Worm (Caenorhabditis elegans) whole organism, L2 larva: ENCODE data around the gene gpa-10.
A peak's percentile ranks its signal among the peaks of the same experiment; 100 is the strongest.

Source experiments
- C34F6.9 ChIP-seq: fragments of 150-350 bp; optimal IDR thresholded peaks from 2 replicates; lab custom pipeline; 2014; ENCODE audit warnings: missing biosample characterization, missing genetic modification characterization
- F13H6.1 ChIP-seq: sonication (generic microtip); optimal IDR thresholded peaks from 2 replicates; lab custom pipeline; 2016; ENCODE audit warnings: missing genetic modification characterization, missing compliant biosample characterization
- ZK546.5 ChIP-seq: sonication (generic microtip); optimal IDR thresholded peaks from 2 replicates; lab custom pipeline; 2017; ENCODE audit warnings: missing biosample characterization, missing genetic modification characterization
- aly-2 ChIP-seq: fragments of 150-350 bp; optimal IDR thresholded peaks from 2 replicates; lab custom pipeline; 2014; ENCODE audit warnings: missing biosample characterization, missing genetic modification characterization
- ama-1 ChIP-seq: fragments of 150-350 bp; optimal IDR thresholded peaks from 2 replicates; lab custom pipeline; 2018; ENCODE audit warnings: inconsistent platforms
- ceh-82 ChIP-seq: fragments of 150-350 bp; optimal IDR thresholded peaks from 2 replicates; lab custom pipeline; 2014; ENCODE audit warnings: missing biosample characterization, missing genetic modification characterization
- crh-2 ChIP-seq: sonication (generic microtip); optimal IDR thresholded peaks from 2 replicates; lab custom pipeline; 2017; ENCODE audit warnings: missing biosample characterization, missing genetic modification characterization
- dmd-4 ChIP-seq: sonication (generic microtip); optimal IDR thresholded peaks from 2 replicates; lab custom pipeline; 2017; ENCODE audit warnings: missing biosample characterization, missing genetic modification characterization
- elt-1 ChIP-seq: fragments of 150-350 bp; optimal IDR thresholded peaks from 2 replicates; lab custom pipeline; 2014; ENCODE audit warnings: missing biosample characterization, missing genetic modification characterization
- elt-3 ChIP-seq: sonication (generic microtip); optimal IDR thresholded peaks from 2 replicates; lab custom pipeline; 2017; ENCODE audit warnings: missing biosample characterization, missing genetic modification characterization
- fos-1 ChIP-seq: fragments of 150-350 bp; optimal IDR thresholded peaks from 2 replicates; lab custom pipeline; 2014; ENCODE audit warnings: missing biosample characterization, missing genetic modification characterization
- gmeb-1 ChIP-seq: fragments of 150-350 bp; optimal IDR thresholded peaks from 2 replicates; lab custom pipeline; 2014; ENCODE audit warnings: missing biosample characterization, missing genetic modification characterization
- lin-11 ChIP-seq: fragments of 150-350 bp; sonication (generic microtip); optimal IDR thresholded peaks from 2 replicates; lab custom pipeline; 2014; ENCODE audit warnings: missing biosample characterization, missing genetic modification characterization, inconsistent platforms, mixed read lengths
- lin-13 ChIP-seq: fragments of 150-350 bp; optimal IDR thresholded peaks from 2 replicates; lab custom pipeline; 2014; ENCODE audit warnings: missing biosample characterization, missing genetic modification reagents, missing genetic modification characterization
- lin-39 ChIP-seq: fragments of 150-350 bp; optimal IDR thresholded peaks from 2 replicates; lab custom pipeline; 2014; ENCODE audit warnings: missing biosample characterization, missing genetic modification reagents, missing genetic modification characterization
- lsy-2 ChIP-seq, 2 experiments: fragments of 150-350 bp in 1 of 2; sonication (generic microtip) in 1 of 2; optimal IDR thresholded peaks; 2 replicates each; lab custom pipeline; 2014 to 2017; ENCODE audit warnings: missing biosample characterization in 2 of 2, missing genetic modification characterization in 2 of 2
- mab-5 ChIP-seq: fragments of 150-350 bp; optimal IDR thresholded peaks from 2 replicates; lab custom pipeline; 2014; ENCODE audit warnings: missing biosample characterization, missing genetic modification characterization
- mbf-1 ChIP-seq: sonication (generic microtip); optimal IDR thresholded peaks from 2 replicates; lab custom pipeline; 2017; ENCODE audit warnings: missing biosample characterization, missing genetic modification characterization
- mdl-1 ChIP-seq, 2 experiments: fragments of 150-350 bp in 1 of 2; sonication (generic microtip) in 1 of 2; optimal IDR thresholded peaks; 2 replicates each; lab custom pipeline; 2017; ENCODE audit warnings: missing biosample characterization in 2 of 2, missing genetic modification characterization in 2 of 2
- nhr-10 ChIP-seq: sonication (generic microtip); optimal IDR thresholded peaks from 2 replicates; lab custom pipeline; 2017; ENCODE audit warnings: missing biosample characterization, missing genetic modification characterization
- nhr-12 ChIP-seq: fragments of 150-350 bp; optimal IDR thresholded peaks from 2 replicates; lab custom pipeline; 2014; ENCODE audit warnings: missing biosample characterization, missing genetic modification characterization
- nhr-129 ChIP-seq: fragments of 150-350 bp; optimal IDR thresholded peaks from 2 replicates; lab custom pipeline; 2014; ENCODE audit warnings: missing biosample characterization, missing genetic modification characterization
- nhr-21 ChIP-seq: fragments of 150-350 bp; optimal IDR thresholded peaks from 2 replicates; lab custom pipeline; 2014; ENCODE audit warnings: missing biosample characterization, missing genetic modification characterization
- nhr-237 ChIP-seq: fragments of 150-350 bp; optimal IDR thresholded peaks from 2 replicates; lab custom pipeline; 2014; ENCODE audit warnings: missing biosample characterization, missing genetic modification characterization
- nhr-25 ChIP-seq: fragments of 150-350 bp; sonication (generic microtip); optimal IDR thresholded peaks from 3 replicates; lab custom pipeline; 2014; ENCODE audit warnings: missing biosample characterization, missing genetic modification characterization
- nhr-77 ChIP-seq: fragments of 150-350 bp; optimal IDR thresholded peaks from 2 replicates; lab custom pipeline; 2014; ENCODE audit warnings: missing biosample characterization, missing genetic modification characterization
- sem-4 ChIP-seq: fragments of 150-350 bp; optimal IDR thresholded peaks from 2 replicates; lab custom pipeline; 2014; ENCODE audit warnings: missing biosample characterization, missing genetic modification reagents, missing genetic modification characterization
- sma-3 ChIP-seq: sonication (generic microtip); optimal IDR thresholded peaks from 2 replicates; lab custom pipeline; 2016; ENCODE audit warnings: missing genetic modification reagents, missing genetic modification characterization, missing compliant biosample characterization
- sma-9 ChIP-seq, 2 experiments: fragments of 150-350 bp in 1 of 2; sonication (generic microtip) in 1 of 2; optimal IDR thresholded peaks; 2 replicates each; lab custom pipeline; 2014 to 2016; ENCODE audit warnings: missing genetic modification characterization in 2 of 2, mild to moderate bottlenecking in 1 of 2, missing biosample characterization in 1 of 2, missing compliant biosample characterization in 1 of 2, missing genetic modification reagents in 1 of 2, moderate library complexity in 1 of 2
- snpc-4 ChIP-seq: fragments of 150-350 bp; optimal IDR thresholded peaks from 2 replicates; lab custom pipeline; 2014; ENCODE audit warnings: missing biosample characterization, missing genetic modification characterization
- unc-39 ChIP-seq: fragments of 150-350 bp; optimal IDR thresholded peaks from 2 replicates; lab custom pipeline; 2014; ENCODE audit warnings: missing biosample characterization, missing genetic modification characterization
- unc-55 ChIP-seq: fragments of 150-350 bp; sonication (generic microtip); optimal IDR thresholded peaks from 3 replicates; lab custom pipeline; 2014; ENCODE audit warnings: missing biosample characterization, missing genetic modification reagents, missing genetic modification characterization
- unc-62 ChIP-seq: fragments of 150-350 bp; optimal IDR thresholded peaks from 2 replicates; lab custom pipeline; 2014; ENCODE audit warnings: missing biosample characterization, missing genetic modification reagents, missing genetic modification characterization
- ztf-1 ChIP-seq: fragments of 200-800 bp; sonication (Bioruptor generic); conservative IDR thresholded peaks from 2 replicates; pipeline ENCODE4 v1.3.6; 2022; ENCODE audit warnings: missing genetic modification characterization, missing compliant biosample characterization

The gpa-10 gene

ce11 chrV:6854711-6855110, at the start of gene gpa-10:
Gene gpa-10 (minus strand): TSS chrV:6854811.
- TF ChIP-seq aly-2 (no peak), elt-3 (tag; lab: Kevin White, UChicago) (no peak), unc-39 (no peak), lin-13 (no peak)

ce11 chrV:6901943-6902549, 47.4 kb upstream of the gpa-10 start:
- no peak for TF ChIP-seq unc-62
- no peak for TF ChIP-seq nhr-129
- no peak for TF ChIP-seq snpc-4 (tag; lab: Kevin White, UChicago)

DNA sequence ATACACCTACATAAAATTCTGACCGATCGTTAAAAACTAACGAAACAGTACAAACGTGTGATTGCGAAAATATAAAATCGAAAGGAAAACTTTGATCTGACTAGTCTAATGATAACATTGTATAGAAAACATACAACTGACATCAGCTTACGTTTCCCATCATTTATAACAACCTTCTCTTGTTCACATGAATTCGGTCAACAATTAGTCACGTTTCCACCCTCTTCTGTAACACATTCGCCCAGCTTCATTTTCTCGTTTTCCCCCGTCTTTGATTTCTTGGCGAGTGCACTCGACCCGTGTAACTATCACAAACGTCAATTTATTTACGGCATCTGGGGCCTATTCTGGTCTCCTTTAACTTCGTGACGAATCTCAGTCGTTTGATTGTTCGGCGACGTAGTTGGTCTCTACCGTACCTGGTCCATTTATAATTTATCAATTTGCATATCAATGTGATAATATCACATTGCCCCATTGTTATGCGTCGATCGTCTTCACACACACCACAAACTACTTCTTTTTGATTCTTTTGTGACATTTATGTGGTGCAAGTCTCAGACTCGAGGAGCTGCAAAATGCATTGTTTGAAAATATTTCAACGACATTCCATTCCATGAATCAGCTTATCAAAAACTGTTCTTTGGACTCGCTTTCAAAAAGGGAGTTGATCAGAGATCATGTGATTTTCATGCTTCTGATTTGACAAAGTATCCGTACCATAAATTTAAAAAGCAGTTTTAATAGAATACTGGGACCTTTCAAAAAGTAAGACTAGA, 46.4 kb upstream of the gpa-10 start:
- no peak for TF ChIP-seq mbf-1
- peak; percentile 23 for TF ChIP-seq crh-2 (tag; lab: Kevin White, UChicago)
- TF ChIP-seq sma-9 (GFP tag; optimal IDR thresholded peaks at IDR 0.05; lab: Kevin White, UChicago) = peak; percentile 26
- no peak for TF ChIP-seq sma-9 (tag; optimal IDR thresholded peaks at IDR 0.05; lab: Kevin White, UChicago)

ce11 chrV:6900173-6900638, 45.6 kb upstream of the gpa-10 start, which contains the start of gene odc-1:
Gene odc-1 (minus strand): TSS chrV:6900223.
- TF ChIP-seq sma-3 (GFP tag; lab: Kevin White, UChicago) (no peak), sma-9 (GFP tag; optimal IDR thresholded peaks at IDR 0.05; lab: Kevin White, UChicago) (peak; percentile 25), sma-9 (tag; optimal IDR thresholded peaks at IDR 0.05; lab: Kevin White, UChicago) (no peak)
- TF ChIP-seq, all 48 proteins: peak for 1

DNA sequence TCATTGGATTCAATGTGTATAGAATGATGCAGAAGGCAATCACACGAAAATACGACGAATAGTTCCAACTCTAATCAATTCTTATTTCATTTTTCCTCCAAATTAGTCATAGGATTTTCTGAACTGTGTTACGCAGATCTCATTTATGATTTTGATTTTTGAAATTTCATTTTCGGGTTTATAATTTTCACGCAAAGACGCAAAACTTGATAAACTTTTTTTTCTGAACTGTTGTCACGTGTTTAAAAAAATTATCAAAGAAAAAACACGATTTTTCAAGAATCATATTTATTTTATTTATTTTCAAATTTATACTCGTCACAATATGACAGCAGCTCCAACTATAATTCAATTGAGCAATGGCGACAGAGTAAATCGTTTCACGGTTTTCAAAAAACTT, 42.1 kb upstream of the gpa-10 start, which contains the start of gene K11C4.1:
Gene K11C4.1 (plus strand): TSS at position 301 of the 400 bp plus-strand sequence.
- TF ChIP-seq nhr-237 (no peak), lin-39 (tag; lab: Kevin White, UChicago) (no peak), sem-4 (tag; lab: Kevin White, UChicago) (no peak)
- TF ChIP-seq, all 48 proteins: peak for 0

- no peak for TF ChIP-seq dmd-4 (tag; lab: Kevin White, UChicago)
- no peak for TF ChIP-seq nhr-129
- TF ChIP-seq ZK546.5 (tag; lab: Kevin White, UChicago) = no peak
- TF ChIP-seq mbf-1 = no peak
- TF ChIP-seq elt-1 (tag; lab: Kevin White, UChicago) = no peak
- TF ChIP-seq unc-62 = no peak
- TF ChIP-seq nhr-21 (tag; lab: Kevin White, UChicago) = no peak
- no peak for TF ChIP-seq sma-9 (GFP tag; optimal IDR thresholded peaks at IDR 0.05; lab: Kevin White, UChicago)
- no peak for TF ChIP-seq sma-9 (tag; optimal IDR thresholded peaks at IDR 0.05; lab: Kevin White, UChicago)
- no peak for TF ChIP-seq ceh-82 (tag; lab: Kevin White, UChicago)
- no peak for TF ChIP-seq unc-55 (GFP tag; lab: Kevin White, UChicago)
- TF ChIP-seq, all 48 proteins: peak for 0
These were observed 40.2 kb upstream of the gpa-10 start, which contains the start of gene K11C4.2 for ce11 chrV:6894778-6895177. Gene K11C4.2 (plus strand): TSS chrV:6895078.

ce11 chrV:6893681-6894080, 39.1 kb upstream of the gpa-10 start:
- peak; percentile 39 for TF ChIP-seq C34F6.9
- peak; percentile 44 for TF ChIP-seq unc-55 (GFP tag; lab: Kevin White, UChicago)
- no peak for TF ChIP-seq mdl-1 (tag; optimal IDR thresholded peaks at IDR 0.05; lab: Kevin White, UChicago)
- TF ChIP-seq nhr-129 = peak; percentile 50
- TF ChIP-seq lsy-2 (tag; optimal IDR thresholded peaks at IDR 0.05; lab: Kevin White, UChicago) = peak in 1 of 2 experiments; percentile 7
- peak; percentile 17 for TF ChIP-seq F13H6.1
- no peak for TF ChIP-seq nhr-77

DNA sequence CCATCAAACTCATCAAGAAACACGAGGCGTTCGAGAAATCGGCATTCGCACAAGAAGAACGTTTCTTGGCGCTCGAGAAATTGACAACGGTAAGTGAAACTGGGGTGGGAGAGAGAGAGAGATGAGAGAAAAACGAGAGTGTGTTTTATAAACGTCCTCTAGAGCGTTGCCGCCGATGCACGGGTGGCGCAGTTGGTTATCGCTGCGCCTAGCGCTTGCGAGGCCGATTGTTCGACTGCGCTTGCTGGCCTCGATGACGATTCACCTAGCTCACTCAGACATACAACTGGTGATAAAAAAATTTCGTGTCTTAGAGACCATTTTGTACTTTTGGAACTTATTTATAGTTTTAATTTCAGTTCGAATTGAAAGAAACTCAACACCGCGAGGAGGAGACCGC, 34.2 kb upstream of the gpa-10 start:
- no peak for TF ChIP-seq nhr-12 (tag; lab: Kevin White, UChicago)
- no peak for TF ChIP-seq ztf-1 (GFP tag; lab: Robert Waterston, UW)
- peak; percentile 53 for TF ChIP-seq unc-55 (GFP tag; lab: Kevin White, UChicago)
- no peak for TF ChIP-seq mab-5 (tag; lab: Kevin White, UChicago)
- peak; percentile 11 for TF ChIP-seq C34F6.9
- TF ChIP-seq ZK546.5 (tag; lab: Kevin White, UChicago) = no peak
- no peak for TF ChIP-seq elt-3 (tag; lab: Kevin White, UChicago)
- TF ChIP-seq lsy-2 (tag; optimal IDR thresholded peaks at IDR 0.05; lab: Kevin White, UChicago) = peak; percentile 2 to 36
- TF ChIP-seq gmeb-1 (tag; lab: Kevin White, UChicago) = peak; percentile 27
- TF ChIP-seq crh-2 (tag; lab: Kevin White, UChicago) = peak; percentile 53
- TF ChIP-seq nhr-129 = peak; percentile 53
- peak; percentile 75 for TF ChIP-seq fos-1
- no peak for TF ChIP-seq ama-1 (lab: Kevin White, UChicago)
- peak; percentile 64 for TF ChIP-seq sma-3 (GFP tag; lab: Kevin White, UChicago)
- TF ChIP-seq nhr-25 = no peak
- peak; percentile 72 for TF ChIP-seq sma-9 (GFP tag; optimal IDR thresholded peaks at IDR 0.05; lab: Kevin White, UChicago)
- TF ChIP-seq sma-9 (tag; optimal IDR thresholded peaks at IDR 0.05; lab: Kevin White, UChicago) = no peak
- TF ChIP-seq unc-62 = no peak
- TF ChIP-seq lin-11 = no peak
- peak; percentile 79 for TF ChIP-seq nhr-21 (tag; lab: Kevin White, UChicago)
- TF ChIP-seq F13H6.1 = peak; percentile 60
- TF ChIP-seq elt-1 (tag; lab: Kevin White, UChicago) = no peak
- peak; percentile 22 for TF ChIP-seq nhr-10 (tag; lab: Kevin White, UChicago)
